Fruit fly (Drosophila melanogaster) whole organism, embryonic: Measurements from ENCODE around the gene Nph.
A peak's percentile ranks its signal among the peaks of the same experiment; 100 is the strongest.

Experiments
- Adf1 ChIP-seq: fragments of 200-800 bp; sonication (Bioruptor generic); IDR thresholded peaks from 2 replicates; pipeline ENCODE4 v1.3.6; 2022; ENCODE audit warnings: missing biosample characterization, missing genetic modification characterization
- Awh ChIP-seq: fragments of 200-800 bp; sonication (Bioruptor generic); IDR thresholded peaks from 2 replicates; pipeline ENCODE4, ENCODE4 v1.3.6; 2022; ENCODE audit warnings: missing biosample characterization, missing genetic modification characterization
- Bteb2 ChIP-seq: fragments of 200-800 bp; sonication (Bioruptor generic); optimal IDR thresholded peaks from 2 replicates; lab custom pipeline; 2016; ENCODE audit warnings: missing biosample characterization, missing genetic modification characterization
- C15 ChIP-seq: fragments of 200-800 bp; sonication (Bioruptor generic); IDR thresholded peaks from 3 replicates; pipeline ENCODE4 v1.3.6; 2022; ENCODE audit warnings: missing biosample characterization, missing genetic modification characterization
- CG10147 ChIP-seq: fragments of 200-800 bp; sonication (Bioruptor generic); optimal IDR thresholded peaks from 2 replicates; lab custom pipeline; 2019; ENCODE audit warnings: missing biosample characterization, mild to moderate bottlenecking, missing genetic modification characterization, moderate library complexity
- CG12236 ChIP-seq: fragments of 200-800 bp; sonication (Bioruptor generic); optimal IDR thresholded peaks from 2 replicates; lab custom pipeline; 2016; ENCODE audit warnings: missing biosample characterization, missing genetic modification characterization
- CG12744 ChIP-seq: fragments of 200-800 bp; sonication (Bioruptor generic); optimal IDR thresholded peaks from 2 replicates; lab custom pipeline; 2016; ENCODE audit warnings: missing biosample characterization, missing genetic modification characterization
- CG14860 ChIP-seq: fragments of 200-800 bp; sonication (Bioruptor generic); IDR thresholded peaks from 3 replicates; pipeline ENCODE4 v1.3.6; 2022; ENCODE audit warnings: missing biosample characterization, missing genetic modification characterization; ENCODE audit not compliant: partially characterized antibody
- CG15011 ChIP-seq: fragments of 200-800 bp; sonication (Bioruptor generic); optimal IDR thresholded peaks from 3 replicates; lab custom pipeline; 2018; ENCODE audit warnings: missing biosample characterization, mild to moderate bottlenecking, missing genetic modification characterization
- CG15073 ChIP-seq: fragments of 200-800 bp; sonication (Bioruptor generic); optimal IDR thresholded peaks from 2 replicates; lab custom pipeline; 2016; ENCODE audit warnings: missing biosample characterization, missing genetic modification characterization
- CG2199 ChIP-seq: fragments of 200-800 bp; sonication (Bioruptor generic); IDR thresholded peaks from 3 replicates; pipeline ENCODE4 v1.3.6; 2022; ENCODE audit warnings: missing biosample characterization, missing genetic modification characterization
- CG30403 ChIP-seq: fragments of 200-800 bp; sonication (Bioruptor generic); optimal IDR thresholded peaks from 3 replicates; lab custom pipeline; 2016; ENCODE audit warnings: missing biosample characterization, missing genetic modification characterization
- CG3065 ChIP-seq: fragments of 200-800 bp; sonication (Bioruptor generic); optimal IDR thresholded peaks from 2 replicates; lab custom pipeline; 2016; ENCODE audit warnings: missing biosample characterization, missing genetic modification characterization
- CG3163 ChIP-seq: fragments of 200-800 bp; sonication (Bioruptor generic); optimal IDR thresholded peaks from 3 replicates; lab custom pipeline; 2016; ENCODE audit warnings: missing biosample characterization, missing genetic modification characterization
- CG3407 ChIP-seq: fragments of 200-800 bp; sonication (Bioruptor generic); optimal IDR thresholded peaks from 2 replicates; lab custom pipeline; 2018; ENCODE audit warnings: missing biosample characterization, mild to moderate bottlenecking, missing genetic modification characterization
- CG3847 ChIP-seq: fragments of 200-800 bp; sonication (Bioruptor generic); IDR thresholded peaks from 2 replicates; pipeline ENCODE4 v1.3.6; 2022; ENCODE audit warnings: missing biosample characterization, missing genetic modification characterization
- CG4328 ChIP-seq: fragments of 200-800 bp; sonication (Bioruptor generic); optimal IDR thresholded peaks from 3 replicates; lab custom pipeline; 2017; ENCODE audit warnings: missing biosample characterization, missing genetic modification reagents, missing genetic modification characterization
- CG4404 ChIP-seq: fragments of 200-800 bp; sonication (Bioruptor generic); IDR thresholded peaks from 2 replicates; pipeline ENCODE4 v1.3.6; 2022; ENCODE audit warnings: missing biosample characterization, missing genetic modification characterization
- CG7786 ChIP-seq: fragments of 200-800 bp; sonication (Bioruptor generic); optimal IDR thresholded peaks from 2 replicates; lab custom pipeline; 2016; ENCODE audit warnings: missing biosample characterization, missing genetic modification characterization
- CG8478 ChIP-seq: fragments of >200 bp; optimal IDR thresholded peaks from 2 replicates; lab custom pipeline; 2018
- CG8765 ChIP-seq: fragments of 200-800 bp; sonication (Bioruptor generic); IDR thresholded peaks from 2 replicates; pipeline ENCODE4 v1.3.6; 2022; ENCODE audit warnings: missing biosample characterization, missing genetic modification characterization
- D19A ChIP-seq: fragments of 200-800 bp; optimal IDR thresholded peaks from 3 replicates; lab custom pipeline; 2019; ENCODE audit warnings: missing biosample characterization, mild to moderate bottlenecking, missing genetic modification characterization, moderate library complexity
- Dip2 ChIP-seq: fragments of 200-800 bp; sonication (Bioruptor generic); IDR thresholded peaks from 2 replicates; pipeline ENCODE4 v1.3.6; 2022; ENCODE audit warnings: missing biosample characterization, missing genetic modification characterization
- Dll ChIP-seq: fragments of 200-800 bp; sonication (Bioruptor generic); IDR thresholded peaks from 4 replicates; pipeline ENCODE4 v1.3.6; 2022; ENCODE audit warnings: missing biosample characterization, missing genetic modification characterization; ENCODE audit not compliant: partially characterized antibody
- Doc2 ChIP-seq: fragments of 200-800 bp; sonication (Bioruptor generic); IDR thresholded peaks from 2 replicates; pipeline ENCODE4 v1.3.6; 2022; ENCODE audit warnings: missing biosample characterization, missing genetic modification characterization
- Doc3 ChIP-seq: fragments of 200-800 bp; sonication (Bioruptor generic); IDR thresholded peaks from 3 replicates; pipeline ENCODE4 v1.3.6; 2022; ENCODE audit warnings: missing biosample characterization, missing genetic modification characterization; ENCODE audit not compliant: partially characterized antibody
- Ets97D ChIP-seq: fragments of 200-800 bp; sonication (Bioruptor generic); optimal IDR thresholded peaks from 3 replicates; lab custom pipeline; 2016; ENCODE audit warnings: missing biosample characterization, missing genetic modification characterization
- Fer2 ChIP-seq: fragments of 200-800 bp; sonication (Bioruptor generic); optimal IDR thresholded peaks from 2 replicates; lab custom pipeline; 2018; ENCODE audit warnings: missing biosample characterization, mild to moderate bottlenecking, missing genetic modification characterization, moderate library complexity
- HLH4C ChIP-seq: fragments of 200-800 bp; sonication (Bioruptor generic); IDR thresholded peaks from 3 replicates; pipeline ENCODE4 v1.3.6; 2022; ENCODE audit warnings: missing biosample characterization, missing genetic modification characterization; ENCODE audit not compliant: partially characterized antibody
- HLH54F ChIP-seq: fragments of 200-800 bp; sonication (Bioruptor generic); optimal IDR thresholded peaks from 3 replicates; lab custom pipeline; 2016; ENCODE audit warnings: missing biosample characterization, missing genetic modification characterization
- HmgZ ChIP-seq: fragments of 200-800 bp; sonication (Bioruptor generic); optimal IDR thresholded peaks from 2 replicates; lab custom pipeline; 2018; ENCODE audit warnings: missing biosample characterization, mild to moderate bottlenecking, missing genetic modification characterization
- Jarid2 ChIP-seq: fragments of 200-800 bp; sonication (Bioruptor generic); optimal IDR thresholded peaks from 3 replicates; lab custom pipeline; 2017; ENCODE audit warnings: mild to moderate bottlenecking, missing biosample characterization, missing genetic modification reagents, missing genetic modification characterization
- Kr ChIP-seq: fragments of 200-800 bp; sonication (Bioruptor generic); optimal IDR thresholded peaks from 2 replicates; lab custom pipeline; 2017; ENCODE audit warnings: missing biosample characterization, mild to moderate bottlenecking, missing genetic modification characterization
- Mad ChIP-seq: fragments of 200-800 bp; sonication (Bioruptor generic); optimal IDR thresholded peaks from 2 replicates; lab custom pipeline; 2016; ENCODE audit warnings: missing biosample characterization, missing genetic modification characterization
- Sin3A ChIP-seq: fragments of >200 bp; optimal IDR thresholded peaks from 2 replicates; lab custom pipeline; 2018
- Sry-β ChIP-seq: fragments of 200-800 bp; sonication (Bioruptor generic); optimal IDR thresholded peaks from 2 replicates; lab custom pipeline; 2018; ENCODE audit warnings: missing biosample characterization, mild to moderate bottlenecking, missing genetic modification characterization, moderate library complexity
- Trl ChIP-seq, 3 experiments: fragments of >200 bp in 2 of 3; fragments of 200-800 bp in 1 of 3; sonication (Bioruptor generic) in 1 of 3; optimal IDR thresholded peaks; 2 replicates in 1 of 3; 3 replicates in 2 of 3; lab custom pipeline; 2016 to 2017; ENCODE audit warnings: missing biosample characterization in 1 of 3, missing genetic modification characterization in 1 of 3
- chinmo ChIP-seq: fragments of 200-800 bp; sonication (Bioruptor generic); IDR thresholded peaks from 4 replicates; pipeline ENCODE4 v1.3.6; 2022; ENCODE audit warnings: missing biosample characterization, missing genetic modification characterization; ENCODE audit not compliant: partially characterized antibody
- emc ChIP-seq: fragments of 200-800 bp; sonication (Bioruptor generic); optimal IDR thresholded peaks from 2 replicates; lab custom pipeline; 2016; ENCODE audit warnings: missing biosample characterization, missing genetic modification characterization
- en ChIP-seq: fragments of 200-800 bp; sonication (Bioruptor generic); optimal IDR thresholded peaks from 2 replicates; lab custom pipeline; 2016; ENCODE audit warnings: missing biosample characterization, missing genetic modification characterization
- exex ChIP-seq: fragments of 200-800 bp; sonication (Bioruptor generic); optimal IDR thresholded peaks from 4 replicates; lab custom pipeline; 2018; ENCODE audit warnings: missing biosample characterization, mild to moderate bottlenecking, missing genetic modification characterization, moderate library complexity
- gt ChIP-seq: fragments of 200-800 bp; sonication (Bioruptor generic); IDR thresholded peaks from 2 replicates; pipeline ENCODE4 v1.3.6; 2022; ENCODE audit warnings: missing biosample characterization, missing genetic modification characterization
- lola ChIP-seq, 3 experiments: fragments of >200 bp in 2 of 3; fragments of 200-800 bp in 1 of 3; sonication (Bioruptor generic) in 1 of 3; optimal IDR thresholded peaks; 2 replicates each; lab custom pipeline; 2017 to 2019; ENCODE audit warnings: missing biosample characterization in 3 of 3, missing genetic modification characterization in 3 of 3, mild to moderate bottlenecking in 1 of 3, moderate library complexity in 1 of 3
- rib ChIP-seq: fragments of 200-800 bp; sonication (Bioruptor generic); IDR thresholded peaks from 2 replicates; pipeline ENCODE4 v1.3.6; 2022; ENCODE audit warnings: missing biosample characterization, missing genetic modification characterization
- sens ChIP-seq: fragments of 200-800 bp; sonication (Bioruptor generic); peaks from one replicate; lab custom pipeline; 2016; ENCODE audit warnings: missing biosample characterization, missing genetic modification characterization
- seq ChIP-seq: fragments of 200-800 bp; sonication (Bioruptor generic); IDR thresholded peaks from 2 replicates; pipeline ENCODE4 v1.3.6; 2022; ENCODE audit warnings: missing biosample characterization, missing genetic modification characterization
- sisA ChIP-seq: fragments of 200-800 bp; sonication (Bioruptor generic); IDR thresholded peaks from 2 replicates; pipeline ENCODE4 v1.3.6; 2022; ENCODE audit warnings: missing biosample characterization, missing genetic modification characterization
- ssp ChIP-seq: fragments of 200-800 bp; sonication (Bioruptor generic); IDR thresholded peaks from 2 replicates; pipeline ENCODE4 v1.3.6; 2022; ENCODE audit warnings: missing biosample characterization, missing genetic modification characterization
- tgo ChIP-seq: fragments of 200-800 bp; sonication (Bioruptor generic); IDR thresholded peaks from 3 replicates; pipeline ENCODE4 v1.3.6; 2022; ENCODE audit warnings: missing biosample characterization, missing genetic modification characterization
- trh ChIP-seq: fragments of 200-800 bp; sonication (Bioruptor generic); optimal IDR thresholded peaks from 2 replicates; lab custom pipeline; 2016; ENCODE audit warnings: missing biosample characterization, missing genetic modification characterization
- tx ChIP-seq: fragments of 200-800 bp; sonication (Bioruptor generic); optimal IDR thresholded peaks from 2 replicates; lab custom pipeline; 2016; ENCODE audit warnings: missing biosample characterization, missing genetic modification characterization
- unpg ChIP-seq: fragments of 200-800 bp; sonication (Bioruptor generic); optimal IDR thresholded peaks from 3 replicates; lab custom pipeline; 2018; ENCODE audit warnings: missing biosample characterization, mild to moderate bottlenecking, missing genetic modification characterization, moderate library complexity

Gene Nph

DNA sequence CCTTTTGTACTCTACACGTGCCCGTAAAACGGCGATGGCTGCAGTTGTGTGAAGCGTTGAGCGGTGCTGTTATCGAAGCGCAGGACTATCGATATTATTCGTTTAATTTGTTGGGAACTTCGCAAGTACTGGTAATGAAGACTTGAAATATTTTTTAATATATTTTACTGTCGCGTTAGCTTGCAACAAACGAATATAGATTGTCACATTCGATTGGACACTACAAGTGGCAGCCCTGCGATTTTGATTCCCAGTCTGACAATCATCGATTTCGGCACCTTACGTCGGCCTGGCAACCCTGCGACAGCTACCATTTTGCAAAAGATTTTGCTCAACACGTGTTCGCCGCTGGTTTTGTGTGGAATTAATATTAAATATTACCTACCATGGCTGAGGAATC lies at the start of gene Nph, which contains the start of gene Nlp (continued):
- TF ChIP-seq tgo (GFP tag; lab: Robert Waterston, UW) = no peak; the same call in 2 of the 3 replicates
- TF ChIP-seq Trl (optimal IDR thresholded peaks at IDR 0.05; lab: Kevin White, UChicago) = no peak
- TF ChIP-seq Trl (GFP tag; optimal IDR thresholded peaks at IDR 0.05; lab: Kevin White, UChicago) = peak; percentile 0
- no peak for TF ChIP-seq CG3163 (GFP tag; lab: Kevin White, UChicago)
- TF ChIP-seq Bteb2 (GFP tag; lab: Kevin White, UChicago) = no peak
- no peak for TF ChIP-seq Kr (GFP tag; lab: Kevin White, UChicago)
- no peak for TF ChIP-seq rib
- TF ChIP-seq CG8478 = no peak
- no peak for TF ChIP-seq Sry-β (GFP tag; lab: Kevin White, UChicago)
- TF ChIP-seq D19A = no peak
- no peak for TF ChIP-seq ssp
- TF ChIP-seq CG12236 (GFP tag; lab: Kevin White, UChicago) = no peak
- peak; percentile 71 for TF ChIP-seq Ets97D
- TF ChIP-seq Dll (GFP tag; lab: Robert Waterston, UW) = peak; percentile 96
- no peak for TF ChIP-seq CG4328 (GFP tag; lab: Kevin White, UChicago)
- TF ChIP-seq CG3407 = no peak
- TF ChIP-seq CG14860 (GFP tag; lab: Robert Waterston, UW) = peak; percentile 81
- TF ChIP-seq sisA (GFP tag; lab: Robert Waterston, UW) = no peak
- TF ChIP-seq CG15073 (GFP tag; lab: Kevin White, UChicago) = no peak
- TF ChIP-seq C15 = no peak
- 0 out of 2 replicates have a peak, but pooled peaks have one; percentile 7 for TF ChIP-seq Adf1
- TF ChIP-seq lola (GFP tag; optimal IDR thresholded peaks at IDR 0.05; lab: Kevin White, UChicago) = no peak
- peak; percentile 7 for TF ChIP-seq CG7786 (GFP tag; lab: Kevin White, UChicago)
- TF ChIP-seq Jarid2 (GFP tag; lab: Kevin White, UChicago) = no peak
- TF ChIP-seq sens = peak; percentile 80
- TF ChIP-seq emc (GFP tag; lab: Kevin White, UChicago) = no peak
- no peak for TF ChIP-seq CG12744 (GFP tag; lab: Kevin White, UChicago)
- peak; percentile 40 for TF ChIP-seq CG30403 (GFP tag; lab: Kevin White, UChicago)
- no peak for TF ChIP-seq trh
- TF ChIP-seq tx (GFP tag; lab: Kevin White, UChicago) = no peak
- no peak for TF ChIP-seq en (GFP tag; lab: Kevin White, UChicago)
- TF ChIP-seq Mad (GFP tag; lab: Kevin White, UChicago) = peak; percentile 41
- no peak for TF ChIP-seq seq
- no peak for TF ChIP-seq CG4404 (GFP tag; lab: Robert Waterston, UW)
- TF ChIP-seq Awh (GFP tag; lab: Robert Waterston, UW) = no peak
- peak; percentile 84 for TF ChIP-seq Sin3A
- TF ChIP-seq CG15011 (GFP tag; lab: Kevin White, UChicago) = no peak
- no peak for TF ChIP-seq Dip2 (GFP tag; lab: Robert Waterston, UW)
- TF ChIP-seq Doc2 (GFP tag; lab: Robert Waterston, UW) = no peak
- no peak for TF ChIP-seq HLH54F (GFP tag; lab: Kevin White, UChicago)
- TF ChIP-seq chinmo (GFP tag; lab: Robert Waterston, UW) = peak; percentile 74; the same call in 1 of the 4 replicates
- peak; percentile 89 for TF ChIP-seq HLH4C (GFP tag; lab: Robert Waterston, UW)
- TF ChIP-seq CG8765 (GFP tag; lab: Robert Waterston, UW) = no peak
- TF ChIP-seq CG3847 (GFP tag; lab: Robert Waterston, UW) = 0 out of 2 replicates have a peak, but pooled peaks have one; percentile 53
- TF ChIP-seq Doc3 = peak; percentile 94
- TF ChIP-seq CG3065 (GFP tag; lab: Kevin White, UChicago) = no peak
- peak; percentile 16 for TF ChIP-seq unpg (GFP tag; lab: Kevin White, UChicago)
- TF ChIP-seq CG2199 (GFP tag; lab: Robert Waterston, UW) = no peak
- TF ChIP-seq exex = no peak
- TF ChIP-seq CG10147 (GFP tag; lab: Kevin White, UChicago) = no peak
- TF ChIP-seq gt (GFP tag; lab: Robert Waterston, UW) = no peak
- TF ChIP-seq Fer2 = no peak
- peak; percentile 69 for TF ChIP-seq HmgZ (tag; lab: Kevin White, UChicago)
